Fruit fly (Drosophila melanogaster) whole organism, pupa: ENCODE results near the gene CG33278.

Experiments
- CG17806 ChIP-seq: fragments of 200-800 bp; sonication (Bioruptor generic); optimal IDR thresholded peaks from 2 replicates; lab custom pipeline; 2018; ENCODE audit warnings: missing biosample characterization, mild to moderate bottlenecking, missing genetic modification characterization, moderate library complexity
- CG8159 ChIP-seq: fragments of 200-800 bp; sonication (Bioruptor generic); optimal IDR thresholded peaks from 3 replicates; lab custom pipeline; 2018; ENCODE audit warnings: missing biosample characterization, mild to moderate bottlenecking, missing genetic modification characterization, moderate library complexity
- Ets98B ChIP-seq: fragments of 200-800 bp; sonication (Bioruptor generic); IDR thresholded peaks from 2 replicates; pipeline ENCODE4 v1.3.6; 2022; ENCODE audit warnings: missing biosample characterization, missing genetic modification characterization

DNA sequence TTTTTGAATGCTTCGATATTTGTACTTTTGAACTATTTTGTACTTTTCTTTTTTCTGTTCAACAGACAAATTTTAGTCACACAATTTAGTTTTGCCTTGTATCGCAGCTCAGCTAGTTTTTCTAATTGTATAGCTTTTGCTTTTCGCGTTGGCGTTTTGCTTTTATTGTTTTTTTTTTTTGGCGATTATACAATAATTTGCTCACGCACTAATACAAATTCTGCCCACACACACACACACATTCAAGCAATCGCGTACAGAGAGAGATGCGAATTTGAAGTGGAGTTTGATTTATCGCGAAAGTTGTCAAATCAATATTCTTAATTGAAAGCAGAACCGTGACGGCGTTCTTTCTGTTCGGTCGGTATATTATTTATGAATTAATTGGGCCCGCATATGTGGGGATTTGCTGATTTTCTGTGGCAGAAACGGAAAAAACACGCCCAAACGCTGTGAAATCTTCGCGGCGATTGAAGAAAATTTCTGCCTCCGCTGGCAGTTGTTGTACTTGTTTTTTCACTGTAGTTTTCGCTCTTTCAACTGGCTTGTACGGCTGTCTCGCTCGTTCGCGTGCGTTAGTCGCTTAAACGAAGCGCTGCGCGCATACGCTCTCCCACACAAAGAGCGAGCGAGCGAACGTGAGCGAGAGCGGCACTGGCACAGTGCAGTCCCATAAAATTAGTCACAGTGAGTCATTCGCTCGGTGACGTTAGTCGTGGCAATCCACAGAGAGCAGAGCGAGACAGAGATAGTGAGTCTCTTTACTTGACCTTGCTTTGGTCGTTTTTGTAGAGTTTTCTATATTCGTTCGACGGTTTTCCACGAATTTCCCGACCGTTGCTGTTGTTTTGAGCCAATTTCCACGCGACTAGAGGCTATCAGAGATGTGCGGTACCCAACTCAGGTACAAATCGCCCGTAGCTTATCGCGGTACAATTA, 15.7 kb upstream of the CG33278 start, which contains the start of gene Rac2:
- TF ChIP-seq Ets98B (GFP tag; lab: Robert Waterston, UW) (peak; percentile 67), CG17806 (tag; lab: Kevin White, UChicago) (peak; percentile 10), CG8159 (tag; lab: Kevin White, UChicago) (peak; percentile 48)
